Fruit fly (Drosophila melanogaster) S2 (cell line): ENCODE results near the gene Socs16D.

Experiments
- CG8478 ChIP-seq: fragments of >200 bp; optimal IDR thresholded peaks from 2 replicates; lab custom pipeline; 2018
- CTCF ChIP-seq, 2 experiments: fragments of >200 bp; optimal IDR thresholded peaks; 2 replicates each; lab custom pipeline; 2018

dm6 chrX:17812193-17812592, 15.2 kb downstream of the Socs16D start:
- TF ChIP-seq CG8478 (no peak), CTCF (optimal IDR thresholded peaks at IDR 0.05; lab: Kevin White, UChicago) (no peak)
